Worm (Caenorhabditis elegans): ENCODE results near the gene aqp-1.

Gene aqp-1

DNA sequence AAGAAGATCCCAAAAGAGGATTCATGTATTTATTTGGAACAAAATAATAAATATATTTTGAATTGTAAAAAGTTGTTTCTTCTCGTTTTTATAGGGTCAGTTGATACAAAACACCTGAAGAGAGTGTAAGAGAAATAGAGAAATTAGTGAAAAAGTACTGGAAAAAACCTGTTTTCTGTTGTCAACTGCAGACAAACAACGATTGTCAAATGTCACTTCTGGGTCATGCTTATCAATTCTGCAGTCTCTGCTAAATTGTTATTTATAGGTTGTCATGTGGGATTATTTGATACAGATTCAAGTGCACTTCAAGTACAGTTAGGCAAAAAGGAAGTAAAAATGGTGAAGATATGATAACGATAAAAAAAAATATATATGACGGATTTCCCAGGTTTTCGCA, 34.4 kb upstream of the aqp-1 start:
- TF ChIP-seq tbx-2 (tag; optimal IDR thresholded peaks at IDR 0.05): peak; percentile 13
- peak; percentile 59 for TF ChIP-seq nhr-25 (tag; optimal IDR thresholded peaks at IDR 0.05)
- peak; percentile 85 for TF ChIP-seq nhr-23 (tag; optimal IDR thresholded peaks at IDR 0.05)
- no peak for TF ChIP-seq fkh-2 (tag; optimal IDR thresholded peaks at IDR 0.05)
- peak; percentile 55 for TF ChIP-seq nhr-43 (tag; optimal IDR thresholded peaks at IDR 0.05; ENCODE audit: poor library complexity, severe bottlenecking)
- no peak for TF ChIP-seq elt-1 (tag; optimal IDR thresholded peaks at IDR 0.05)

DNA sequence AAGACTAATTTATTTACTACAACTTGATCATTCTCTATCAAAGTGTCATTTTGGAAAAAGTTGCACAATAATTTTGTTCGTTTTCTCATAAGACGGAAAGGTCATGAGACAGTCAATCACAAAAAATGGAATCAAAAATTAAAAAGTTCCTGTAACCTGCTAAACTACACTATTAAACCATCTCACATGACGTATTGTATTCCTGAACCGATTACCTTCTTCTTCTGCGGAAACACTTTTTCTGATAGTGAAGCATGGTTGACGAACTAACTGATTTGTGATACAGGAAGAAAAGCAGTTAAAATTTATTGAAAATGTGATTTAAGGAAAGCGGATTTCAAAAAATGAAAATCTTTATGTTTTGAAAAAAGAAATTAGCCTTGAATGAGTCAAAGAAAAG, 31.6 kb upstream of the aqp-1 start:
- TF ChIP-seq elt-2 (tag; optimal IDR thresholded peaks at IDR 0.05) (peak; percentile 14), unc-39 (tag; optimal IDR thresholded peaks at IDR 0.05) (no peak)

DNA sequence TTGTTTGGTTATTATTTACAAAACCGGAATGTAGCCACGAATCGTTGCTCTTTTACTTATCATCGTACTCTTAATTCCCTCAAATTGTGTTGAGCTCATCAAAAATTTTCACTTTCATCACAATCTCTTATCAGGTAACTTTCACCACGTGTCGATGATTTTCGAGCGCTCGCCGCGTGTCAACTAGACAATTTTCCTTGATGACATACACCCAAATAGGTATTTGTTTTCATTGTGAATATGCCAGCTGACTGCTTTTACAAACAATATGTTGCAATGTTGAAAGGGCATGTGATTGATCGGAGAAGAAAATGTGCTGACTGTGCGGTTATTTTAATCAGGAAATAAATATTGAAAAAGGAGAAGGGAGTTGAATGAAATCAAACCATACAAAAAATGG, 26.5 kb upstream of the aqp-1 start:
- TF ChIP-seq pqm-1 (tag; optimal IDR thresholded peaks at IDR 0.05): peak; percentile 59
- peak; percentile 84 for TF ChIP-seq pha-4 (tag; optimal IDR thresholded peaks at IDR 0.05)
- TF ChIP-seq jun-1 (tag; optimal IDR thresholded peaks at IDR 0.05): peak; percentile 76
- TF ChIP-seq egl-27 (tag; optimal IDR thresholded peaks at IDR 0.05): no peak
- no peak for TF ChIP-seq unc-39 (tag; optimal IDR thresholded peaks at IDR 0.05)
- TF ChIP-seq elt-2 (tag; optimal IDR thresholded peaks at IDR 0.05): peak; percentile 94
- peak; percentile 38 for TF ChIP-seq mdl-1 (tag; optimal IDR thresholded peaks at IDR 0.05)

ce11 chrII:7261854-7262253, 23.7 kb upstream of the aqp-1 start, which contains the start of gene C30G12.4:
Gene C30G12.4, plus strand, starts transcription at chrII:7262154.
- no peak for TF ChIP-seq hmg-11 (tag; optimal IDR thresholded peaks at IDR 0.05)
- TF ChIP-seq sea-2 (GFP tag; optimal IDR thresholded peaks at IDR 0.05): no peak
- no peak for TF ChIP-seq fos-1 (tag; optimal IDR thresholded peaks at IDR 0.05)
- no peak for TF ChIP-seq unc-39 (tag; optimal IDR thresholded peaks at IDR 0.05)
- TF ChIP-seq ceh-28 (tag; optimal IDR thresholded peaks at IDR 0.05): no peak
- no peak for TF ChIP-seq fkh-2 (tag; optimal IDR thresholded peaks at IDR 0.05)
- no peak for TF ChIP-seq lin-15B (tag; optimal IDR thresholded peaks at IDR 0.05)
- no peak for TF ChIP-seq skn-1 (tag; optimal IDR thresholded peaks at IDR 0.05)
- TF ChIP-seq nhr-237 (tag; optimal IDR thresholded peaks at IDR 0.05): no peak
- TF ChIP-seq R02D3.7 (tag; optimal IDR thresholded peaks at IDR 0.05): no peak
- TF ChIP-seq nhr-25 (tag; optimal IDR thresholded peaks at IDR 0.05): no peak
- no peak for TF ChIP-seq nhr-28 (tag; optimal IDR thresholded peaks at IDR 0.05)
- no peak for TF ChIP-seq mml-1 (tag; optimal IDR thresholded peaks at IDR 0.05)
- no peak for TF ChIP-seq nhr-76 (tag; optimal IDR thresholded peaks at IDR 0.05)

DNA sequence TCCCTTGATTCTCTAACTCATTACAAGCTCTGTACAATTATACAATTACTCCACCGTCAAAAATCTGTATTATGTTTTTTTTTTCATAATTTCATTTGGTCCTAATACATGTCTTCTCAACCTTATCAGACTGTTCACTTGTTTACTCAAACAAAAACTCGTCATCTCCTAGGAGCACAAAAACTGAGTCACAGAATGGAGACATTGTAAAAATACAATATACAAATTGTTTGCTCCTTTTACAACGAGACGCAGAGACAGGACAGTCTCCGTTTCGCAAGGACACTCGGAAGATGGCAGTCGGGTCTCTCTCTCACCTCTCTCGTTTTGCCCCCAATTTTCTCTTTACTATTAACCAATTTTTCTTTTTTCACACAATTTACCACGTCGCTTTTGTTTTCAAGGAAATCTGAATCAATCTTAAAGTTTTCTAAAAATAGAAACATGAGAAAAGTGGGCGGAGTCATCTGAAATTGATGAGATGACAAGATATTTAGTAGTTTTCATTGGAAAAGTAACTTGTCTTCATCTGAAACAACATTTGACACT, 17.5 kb upstream of the aqp-1 start, which contains the start of gene F32A5.8:
F32A5.8 (plus strand) TSS at position 499 of the 549 bp plus-strand sequence.
- peak; percentile 92 for TF ChIP-seq pha-4 (tag; optimal IDR thresholded peaks at IDR 0.05)
- TF ChIP-seq pqm-1 (tag; optimal IDR thresholded peaks at IDR 0.05): peak; percentile 62
- TF ChIP-seq ZK546.5 (tag; optimal IDR thresholded peaks at IDR 0.05): no peak
- no peak for TF ChIP-seq eor-1 (tag; optimal IDR thresholded peaks at IDR 0.05)
- no peak for TF ChIP-seq hmg-11 (tag; optimal IDR thresholded peaks at IDR 0.05)
- peak; percentile 33 for TF ChIP-seq jun-1 (tag; optimal IDR thresholded peaks at IDR 0.05)
- peak; percentile 67 for TF ChIP-seq elt-2 (tag; optimal IDR thresholded peaks at IDR 0.05)
- TF ChIP-seq fos-1 (tag; optimal IDR thresholded peaks at IDR 0.05): peak; percentile 67
- TF ChIP-seq elt-3 (tag; optimal IDR thresholded peaks at IDR 0.05): no peak
- peak; percentile 32 for TF ChIP-seq nhr-25 (tag; optimal IDR thresholded peaks at IDR 0.05)
- no peak for TF ChIP-seq egl-27 (tag; optimal IDR thresholded peaks at IDR 0.05)

DNA sequence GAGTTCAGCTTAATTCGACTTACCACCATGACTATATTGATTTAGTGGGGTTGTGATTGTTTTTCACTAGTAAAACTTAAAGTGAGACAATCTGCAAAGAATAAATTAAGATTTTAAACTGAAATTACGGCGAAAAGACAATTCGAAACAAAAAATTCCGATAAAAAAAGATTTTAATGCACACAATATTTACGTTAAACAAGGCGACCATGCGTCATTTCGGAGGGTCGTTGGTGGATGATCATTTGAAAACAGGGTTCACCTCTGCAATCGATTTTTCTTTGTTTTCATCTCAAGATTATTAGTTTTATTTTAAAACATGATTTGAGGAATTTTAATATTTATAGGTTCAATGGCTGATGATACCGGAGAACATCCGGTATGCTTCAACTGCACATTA, 14.9 kb upstream of the aqp-1 start, which contains the start of gene lsm-4:
lsm-4 (minus strand) TSS at position 91 of the 400 bp plus-strand sequence.
- no peak for TF ChIP-seq elt-3 (tag; optimal IDR thresholded peaks at IDR 0.05)
- no peak for TF ChIP-seq lsy-12 (tag; optimal IDR thresholded peaks at IDR 0.05)
- TF ChIP-seq nhr-43 (tag; optimal IDR thresholded peaks at IDR 0.05; ENCODE audit: poor library complexity, severe bottlenecking): no peak
- TF ChIP-seq pha-4 (tag; optimal IDR thresholded peaks at IDR 0.05): peak; percentile 29
- TF ChIP-seq egl-27 (tag; optimal IDR thresholded peaks at IDR 0.05): no peak
- TF ChIP-seq nfya-1 (tag; optimal IDR thresholded peaks at IDR 0.05; ENCODE audit: insufficient read depth): no peak
- TF ChIP-seq ceh-16 (tag; optimal IDR thresholded peaks at IDR 0.05): no peak
- TF ChIP-seq ztf-4 (tag; optimal IDR thresholded peaks at IDR 0.05): no peak

Data from whole organism, L3 larva.